Worm (Caenorhabditis elegans) whole organism, young adult: ENCODE measurements around the gene M163.5.

Experiments used
- B0019.2 ChIP-seq: fragments of 200-800 bp; sonication (Bioruptor generic); conservative IDR thresholded peaks from 2 replicates; pipeline ENCODE4 v1.3.6; 2022; ENCODE audit warnings: missing genetic modification reagents, missing genetic modification characterization, missing compliant biosample characterization
- F49E8.2 ChIP-seq: sonication (generic microtip); optimal IDR thresholded peaks from 3 replicates; lab custom pipeline; 2017; ENCODE audit warnings: missing genetic modification characterization, mild to moderate bottlenecking, missing compliant biosample characterization, antibody characterized with exemption, moderate library complexity; ENCODE audit not compliant: insufficient read depth
- F52B5.7 ChIP-seq: sonication (generic microtip); optimal IDR thresholded peaks from 2 replicates; lab custom pipeline; 2016; ENCODE audit warnings: mild to moderate bottlenecking, missing genetic modification characterization, missing compliant biosample characterization
- ceh-91 ChIP-seq: fragments of 200-800 bp; sonication (Bioruptor generic); IDR thresholded peaks from 2 replicates; pipeline ENCODE4 v1.3.6; 2022; ENCODE audit warnings: missing genetic modification reagents, missing genetic modification characterization, missing compliant biosample characterization
- dox-1 ChIP-seq: fragments of 200-800 bp; sonication (Bioruptor generic); IDR thresholded peaks from 2 replicates; pipeline ENCODE4 v1.3.6; 2022; ENCODE audit warnings: missing genetic modification reagents, missing genetic modification characterization, missing compliant biosample characterization
- snpc-1.1 ChIP-seq: sonication (generic microtip); optimal IDR thresholded peaks from 2 replicates; lab custom pipeline; 2017; ENCODE audit warnings: missing genetic modification characterization, mild to moderate bottlenecking, missing compliant biosample characterization, antibody characterized with exemption, moderate library complexity, missing genotype, missing genetic modification reagents; ENCODE audit not compliant: insufficient read depth
- snpc-4 ChIP-seq, 5 experiments: fragments of 150-350 bp in 1 of 5; sonication (generic microtip) in 4 of 5; optimal IDR thresholded peaks; 2 replicates each; lab custom pipeline; 2014 to 2018; ENCODE audit warnings: missing genetic modification characterization in 5 of 5, missing biosample characterization in 3 of 5, antibody characterized with exemption in 2 of 5, mild to moderate bottlenecking in 2 of 5, missing compliant biosample characterization in 2 of 5, missing genotype in 2 of 5, moderate library complexity in 2 of 5, missing genetic modification reagents in 1 of 5
- zim-3 ChIP-seq: sonication (generic microtip); optimal IDR thresholded peaks from 2 replicates; lab custom pipeline; 2017; ENCODE audit warnings: mild to moderate bottlenecking, missing genetic modification characterization, moderate library complexity, missing compliant biosample characterization

DNA sequence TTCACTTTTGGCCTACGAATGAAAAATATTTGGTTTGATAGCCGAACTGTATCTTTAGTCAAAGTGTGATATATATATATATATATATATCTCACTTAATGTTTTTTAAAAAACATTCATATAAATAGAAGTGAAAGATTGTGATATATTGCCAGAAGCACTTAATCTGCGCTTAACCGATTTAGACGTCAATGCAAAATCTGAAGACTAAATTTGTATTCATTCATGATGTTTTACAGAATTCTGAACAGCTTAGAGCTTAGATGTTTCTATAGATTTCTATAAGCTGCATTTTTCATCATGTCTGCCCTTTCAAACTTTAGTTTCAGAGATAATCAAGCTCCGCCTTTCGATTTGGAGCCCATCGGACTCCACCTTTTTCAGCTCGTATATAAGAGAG, 31.5 kb upstream of the M163.5 start, which contains the start of gene F23D12.3:
- TF ChIP-seq dox-1 (GFP tag; lab: Robert Waterston, UW): no peak
- no peak for TF ChIP-seq snpc-1.1 (tag; lab: Kevin White, UChicago)
- no peak for TF ChIP-seq F52B5.7
- no peak for TF ChIP-seq B0019.2 (GFP tag; lab: Robert Waterston, UW)
- TF ChIP-seq F49E8.2 (tag; lab: Kevin White, UChicago): no peak
- no peak for TF ChIP-seq snpc-4 (GFP tag; optimal IDR thresholded peaks at IDR 0.05; lab: Kevin White, UChicago)
- TF ChIP-seq snpc-4 (tag; optimal IDR thresholded peaks at IDR 0.05; lab: Kevin White, UChicago): no peak
- TF ChIP-seq ceh-91 (GFP tag; lab: Robert Waterston, UW): no peak
- no peak for TF ChIP-seq zim-3
